Fruit fly (Drosophila melanogaster) whole organism, adult: ENCODE data around the gene Hsp83.

Source experiments
- CG1620 ChIP-seq: fragments of 200-800 bp; sonication (Bioruptor generic); optimal IDR thresholded peaks from 2 replicates; lab custom pipeline; 2016; ENCODE audit warnings: missing biosample characterization, missing genetic modification characterization
- CG33017 ChIP-seq: fragments of 200-800 bp; sonication (Bioruptor generic); optimal IDR thresholded peaks from 2 replicates; lab custom pipeline; 2018; ENCODE audit warnings: missing biosample characterization, mild to moderate bottlenecking, missing genetic modification characterization, moderate library complexity
- Hr96 ChIP-seq: fragments of 200-800 bp; sonication (Bioruptor generic); optimal IDR thresholded peaks from 2 replicates; lab custom pipeline; 2016; ENCODE audit warnings: missing biosample characterization, missing genetic modification characterization
- tj ChIP-seq: fragments of 200-800 bp; sonication (Bioruptor generic); optimal IDR thresholded peaks from 3 replicates; lab custom pipeline; 2017; ENCODE audit warnings: missing biosample characterization, mild to moderate bottlenecking, missing genetic modification characterization, moderate library complexity

DNA sequence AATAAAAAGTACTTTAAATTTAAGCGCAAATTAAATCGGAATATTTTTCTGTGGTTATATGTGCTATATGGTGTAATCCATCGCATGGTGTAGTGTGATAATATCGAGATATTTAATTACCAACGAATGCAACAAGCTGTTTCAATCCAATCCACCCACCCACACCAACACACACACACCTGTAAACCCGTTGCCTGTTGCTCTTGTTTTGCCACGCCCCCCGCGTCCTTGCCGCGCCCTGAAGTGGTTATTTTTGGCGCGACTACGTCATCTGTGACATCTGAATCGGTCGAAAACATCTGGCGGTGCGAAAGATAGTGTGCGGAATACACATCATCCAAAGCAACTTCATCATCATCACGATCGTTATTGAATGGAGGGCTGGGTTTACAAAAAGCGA is 27.4 kb upstream of the Hsp83 start:
- TF ChIP-seq tj (GFP tag; lab: Kevin White, UChicago) = no peak
- no peak for TF ChIP-seq CG33017 (tag; lab: Kevin White, UChicago)
- no peak for TF ChIP-seq Hr96 (GFP tag; lab: Kevin White, UChicago)
- no peak for TF ChIP-seq CG1620 (GFP tag; lab: Kevin White, UChicago)
